Worm (Caenorhabditis elegans): ENCODE data around the gene srbc-68.
"Not testable (repeated sequence)": the region's sequence is repeated elsewhere in the genome, so short reads cannot be mapped to it uniquely, and the experiment has no call there.

Gene srbc-68

DNA sequence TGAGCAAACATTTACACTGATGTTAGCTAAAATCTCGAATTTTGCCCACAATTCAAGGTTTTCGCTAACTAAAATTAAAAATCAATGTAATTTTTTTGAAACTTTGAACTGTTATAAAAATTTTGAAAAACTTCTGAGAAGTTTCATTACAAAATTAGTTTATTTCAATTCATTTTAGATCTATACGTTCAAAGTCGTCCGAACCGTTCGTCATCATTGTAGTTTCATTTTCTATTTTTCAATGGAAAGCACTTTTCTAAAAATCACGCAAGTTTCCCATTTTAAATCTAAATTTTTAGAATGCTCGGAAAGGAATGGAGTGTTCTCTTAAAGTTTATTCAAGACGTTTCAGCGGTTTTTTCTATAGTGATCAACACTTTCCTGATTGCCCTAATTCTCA is 36.5 kb downstream of the srbc-68 start, which contains the start of gene str-228:
Gene str-228 (plus strand): TSS at position 301 of the 400 bp plus-strand sequence.
- TF ChIP-seq ref-1 (GFP tag; conservative IDR thresholded peaks at IDR 0.05) (no peak), klf-2 (GFP tag; conservative IDR thresholded peaks at IDR 0.05) (no peak), flt-1 (GFP tag; IDR thresholded peaks at IDR 0.05) (no peak), tab-1 (GFP tag; IDR thresholded peaks at IDR 0.05) (no peak), ztf-29 (GFP tag; IDR thresholded peaks at IDR 0.05) (no peak), T22C8.4 (GFP tag; IDR thresholded peaks at IDR 0.05) (no peak), med-1 (GFP tag; optimal IDR thresholded peaks at IDR 0.05; ENCODE audit: insufficient read depth) (no peak), cog-1 (tag; optimal IDR thresholded peaks at IDR 0.05) (no peak), ztf-23 (GFP tag; IDR thresholded peaks at IDR 0.05) (no peak)

DNA sequence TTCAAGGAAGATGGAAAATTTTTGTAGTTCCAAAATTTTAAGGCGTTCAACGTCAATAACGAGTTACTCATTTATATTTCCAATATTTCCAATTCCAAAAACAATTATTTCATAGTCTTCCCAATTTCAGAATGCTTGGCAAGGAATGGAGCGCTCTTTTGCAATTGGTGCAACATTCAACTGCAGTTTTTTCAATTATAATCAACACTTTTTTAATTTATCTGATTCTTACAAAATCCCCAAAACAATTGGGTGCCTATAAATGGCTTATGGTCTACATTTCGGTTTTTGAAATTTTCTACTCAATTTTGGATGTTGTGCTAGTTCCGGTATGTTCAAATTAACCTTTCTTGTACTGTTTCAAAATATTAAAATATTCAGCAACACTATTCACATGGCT is 38.7 kb downstream of the srbc-68 start, which contains the start of gene str-225:
Gene str-225 (plus strand): TSS at position 132 of the 400 bp plus-strand sequence.
- no peak for TF ChIP-seq ref-1 (GFP tag; conservative IDR thresholded peaks at IDR 0.05)
- no peak for TF ChIP-seq ztf-23 (GFP tag; IDR thresholded peaks at IDR 0.05)

DNA sequence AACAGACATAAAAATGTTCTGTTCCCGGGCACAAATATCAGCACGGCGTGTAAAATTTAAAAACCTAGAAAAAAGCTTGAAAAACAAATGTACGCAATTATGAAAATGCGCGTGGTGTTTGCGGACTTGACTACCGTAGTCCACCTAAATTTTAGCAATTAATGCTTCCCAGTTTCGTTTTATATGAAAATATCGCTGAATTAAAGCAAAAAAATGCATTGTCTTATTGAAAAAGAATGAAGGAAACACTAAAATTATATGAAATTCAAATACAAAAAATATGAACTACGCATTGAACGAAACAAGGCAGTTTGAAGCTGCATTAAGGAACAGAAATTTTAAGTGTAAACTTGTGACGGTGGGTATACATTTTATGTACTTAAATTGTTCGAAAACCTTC is 40.2 kb downstream of the srbc-68 start, which contains the start of gene ugt-64:
Gene ugt-64 (minus strand): TSS at position 101 of the 400 bp plus-strand sequence.
- not testable (repeated sequence) for TF ChIP-seq tab-1, ztf-29, flt-1 (GFP tag; IDR thresholded peaks at IDR 0.05)

DNA sequence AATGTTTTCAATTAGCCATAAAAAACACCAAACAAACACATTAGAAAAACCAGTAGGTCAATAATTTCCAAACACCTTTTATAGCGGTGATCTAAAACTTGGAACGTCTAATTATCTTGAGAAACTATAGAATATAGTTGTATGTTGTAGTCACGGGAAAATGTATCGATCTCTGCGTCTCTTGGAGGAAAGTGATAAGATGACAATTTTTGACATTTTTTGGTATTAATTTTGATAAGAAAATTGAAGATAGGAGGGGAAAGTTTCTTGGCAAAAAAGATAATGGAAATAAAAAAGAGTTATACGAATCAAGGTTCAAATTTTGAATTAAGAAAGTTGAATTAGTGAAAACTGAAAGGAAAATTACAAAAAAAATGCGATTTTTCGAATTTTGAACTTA is 40.7 kb downstream of the srbc-68 start:
- no peak for TF ChIP-seq med-1 (GFP tag; optimal IDR thresholded peaks at IDR 0.05; ENCODE audit: insufficient read depth)
- TF ChIP-seq cog-1 (tag; optimal IDR thresholded peaks at IDR 0.05) = no peak
- TF ChIP-seq T22C8.4 (GFP tag; IDR thresholded peaks at IDR 0.05) = no peak
- no peak for TF ChIP-seq ztf-29 (GFP tag; IDR thresholded peaks at IDR 0.05)
- no peak for TF ChIP-seq ztf-23 (GFP tag; IDR thresholded peaks at IDR 0.05)

DNA sequence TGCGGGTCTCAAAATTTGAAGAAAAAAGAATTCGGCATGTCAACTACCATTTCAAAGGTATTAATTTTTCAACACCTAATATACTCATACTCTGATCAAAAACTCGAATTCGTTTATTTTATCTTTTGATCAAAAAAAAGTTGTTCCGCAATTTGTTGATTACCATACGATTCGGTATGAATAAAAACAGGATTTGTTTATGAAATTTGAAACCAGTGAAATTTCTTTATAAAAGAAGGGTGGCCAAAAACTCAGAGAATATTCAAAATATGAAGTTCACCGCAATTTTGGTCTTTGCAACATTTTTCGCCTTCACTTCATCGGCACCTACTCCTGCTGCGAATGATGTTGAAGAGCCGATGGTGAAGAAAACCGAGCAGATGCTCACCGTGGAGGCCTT is 44.4 kb downstream of the srbc-68 start, which contains the start of the genes C07G3.8 and C07G3.10:
Gene C07G3.8 (minus strand): TSS at position 101 of the 400 bp plus-strand sequence.
Gene C07G3.10 (plus strand): TSS at position 270 of the 400 bp plus-strand sequence.
- TF ChIP-seq flt-1 (GFP tag; IDR thresholded peaks at IDR 0.05) (no peak), ztf-29 (GFP tag; IDR thresholded peaks at IDR 0.05) (no peak), T22C8.4 (GFP tag; IDR thresholded peaks at IDR 0.05) (no peak), tab-1 (GFP tag; IDR thresholded peaks at IDR 0.05) (no peak), ztf-23 (GFP tag; IDR thresholded peaks at IDR 0.05) (no peak), klf-2 (GFP tag; conservative IDR thresholded peaks at IDR 0.05) (no peak), cog-1 (tag; optimal IDR thresholded peaks at IDR 0.05) (no peak), med-1 (GFP tag; optimal IDR thresholded peaks at IDR 0.05; ENCODE audit: insufficient read depth) (no peak), ref-1 (GFP tag; conservative IDR thresholded peaks at IDR 0.05) (no peak)

DNA sequence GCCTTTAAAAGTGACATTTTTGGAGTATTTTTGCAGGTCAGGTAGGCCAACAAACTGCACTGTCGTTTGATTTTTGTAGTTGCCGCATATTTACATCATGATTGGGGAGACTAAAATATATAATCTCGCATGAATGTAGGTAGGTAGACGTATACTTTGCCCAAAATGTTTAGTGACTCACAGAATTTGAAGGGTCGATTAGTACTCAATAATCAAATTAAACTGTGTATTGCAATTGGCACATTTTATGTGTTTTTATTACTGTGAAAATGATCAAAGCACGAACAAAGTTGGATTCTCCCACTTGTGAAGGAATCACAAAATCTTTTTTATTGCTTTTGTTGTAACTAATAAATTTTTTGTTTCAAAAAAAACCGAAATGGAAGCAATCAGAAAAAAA is 49.5 kb downstream of the srbc-68 start, which contains the start of gene C07G3.15:
Gene C07G3.15 (minus strand): TSS at position 101 of the 400 bp plus-strand sequence.
- no peak for TF ChIP-seq tab-1 (GFP tag; IDR thresholded peaks at IDR 0.05)
- TF ChIP-seq T22C8.4 (GFP tag; IDR thresholded peaks at IDR 0.05) = no peak
- TF ChIP-seq ref-1 (GFP tag; conservative IDR thresholded peaks at IDR 0.05) = no peak
- no peak for TF ChIP-seq cog-1 (tag; optimal IDR thresholded peaks at IDR 0.05)
- TF ChIP-seq med-1 (GFP tag; optimal IDR thresholded peaks at IDR 0.05; ENCODE audit: insufficient read depth) = no peak
- no peak for TF ChIP-seq ztf-23 (GFP tag; IDR thresholded peaks at IDR 0.05)
- TF ChIP-seq klf-2 (GFP tag; conservative IDR thresholded peaks at IDR 0.05) = no peak
- TF ChIP-seq flt-1 (GFP tag; IDR thresholded peaks at IDR 0.05) = no peak
- no peak for TF ChIP-seq ztf-29 (GFP tag; IDR thresholded peaks at IDR 0.05)

Measured in whole organism, midembryonic.